Worm (Caenorhabditis elegans): ENCODE measurements around the gene clp-2.

Gene clp-2

DNA sequence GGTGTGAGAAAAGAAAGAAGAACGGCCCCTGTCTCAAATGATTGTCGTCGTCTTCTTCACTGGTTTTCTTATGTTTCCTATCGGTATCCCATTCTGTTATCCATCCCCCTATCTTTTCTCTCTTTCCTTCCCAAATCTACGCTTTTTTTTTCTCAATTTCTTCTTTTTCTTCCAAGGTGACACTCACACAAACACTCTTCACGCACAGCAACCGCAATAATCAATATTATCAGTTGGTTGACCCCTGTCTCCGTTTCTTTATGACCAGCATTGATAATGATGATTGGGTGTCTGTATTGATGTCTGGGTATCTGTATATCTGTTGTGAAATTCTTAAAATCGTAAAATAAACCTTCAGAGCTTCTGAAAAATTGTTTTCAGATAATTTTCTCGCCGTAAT lies 37.0 kb upstream of the clp-2 start:
- TF ChIP-seq elt-2 (tag; optimal IDR thresholded peaks at IDR 0.05) (peak; percentile 27), pros-1 (tag; optimal IDR thresholded peaks at IDR 0.05) (no peak)

DNA sequence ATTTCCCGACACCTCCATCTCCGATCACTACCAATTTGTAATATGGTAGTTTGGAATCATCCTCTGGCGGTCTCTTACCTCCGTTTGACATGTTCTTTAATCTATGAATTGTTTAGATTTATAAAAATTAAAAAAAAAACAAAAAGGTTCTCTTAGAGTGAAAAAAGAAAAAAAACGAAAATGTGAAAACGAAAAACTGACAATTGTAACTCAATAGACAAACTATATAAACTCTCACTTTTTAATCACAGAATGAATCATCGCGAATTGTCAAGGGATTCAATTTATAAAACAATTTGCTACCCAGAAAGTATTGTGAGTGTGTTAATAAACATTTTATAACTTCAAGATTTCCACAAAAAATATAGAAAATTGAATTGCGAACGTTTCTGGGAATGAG lies 36.1 kb upstream of the clp-2 start, which contains the start of gene ras-2:
TSS of gene ras-2 (minus strand) at position 101 of the 400 bp plus-strand sequence.
- TF ChIP-seq pha-4 (tag; optimal IDR thresholded peaks at IDR 0.05): no peak
- no peak for TF ChIP-seq syd-9 (tag; optimal IDR thresholded peaks at IDR 0.05)

DNA sequence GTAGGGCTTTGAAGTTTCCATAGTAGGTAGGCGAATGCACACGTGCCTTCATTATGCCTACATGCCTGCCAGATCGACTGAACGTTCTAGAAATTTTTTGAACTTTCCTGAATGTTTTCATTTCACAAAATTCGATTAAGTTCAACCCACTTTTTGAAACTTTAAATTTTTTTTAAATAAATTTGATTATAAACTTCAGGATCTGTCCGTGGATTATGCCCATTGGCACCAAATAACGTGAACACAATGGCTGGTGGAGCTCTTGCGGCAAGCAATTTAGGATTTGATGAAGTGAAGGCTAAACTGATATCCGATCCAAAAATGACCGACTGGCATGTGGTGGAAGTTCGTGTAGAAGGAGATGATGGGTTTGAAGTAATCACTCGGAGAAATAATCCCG lies 31.6 kb upstream of the clp-2 start, which contains the start of gene F17C8.7:
TSS of gene F17C8.7 (plus strand) at position 301 of the 400 bp plus-strand sequence.
- TF ChIP-seq pha-4 (tag; optimal IDR thresholded peaks at IDR 0.05): no peak
- TF ChIP-seq elt-2 (tag; optimal IDR thresholded peaks at IDR 0.05): no peak
- TF ChIP-seq dmd-4 (tag; optimal IDR thresholded peaks at IDR 0.05; ENCODE audit: borderline replicate concordance): no peak
- no peak for TF ChIP-seq C38D4.7 (GFP tag; optimal IDR thresholded peaks at IDR 0.05)
- TF ChIP-seq che-1 (tag; optimal IDR thresholded peaks at IDR 0.05): no peak
- TF ChIP-seq elt-4 (tag; optimal IDR thresholded peaks at IDR 0.05): no peak
- TF ChIP-seq ahr-1 (tag; optimal IDR thresholded peaks at IDR 0.05): no peak
- TF ChIP-seq gmeb-2 (tag; optimal IDR thresholded peaks at IDR 0.05): no peak
- TF ChIP-seq T23F11.4 (GFP tag; optimal IDR thresholded peaks at IDR 0.05): no peak
- no peak for TF ChIP-seq unc-42 (tag; optimal IDR thresholded peaks at IDR 0.05)
- no peak for TF ChIP-seq Y22D7AL.16 (tag; optimal IDR thresholded peaks at IDR 0.05)
- no peak for TF ChIP-seq ref-2 (tag; optimal IDR thresholded peaks at IDR 0.05)
- TF ChIP-seq ceh-18 (tag; optimal IDR thresholded peaks at IDR 0.05): no peak
- TF ChIP-seq tbx-7 (tag; optimal IDR thresholded peaks at IDR 0.05): no peak
- TF ChIP-seq odd-2 (tag; optimal IDR thresholded peaks at IDR 0.05): no peak
- TF ChIP-seq ceh-30 (tag; optimal IDR thresholded peaks at IDR 0.05): no peak
- no peak for TF ChIP-seq pqm-1 (tag; optimal IDR thresholded peaks at IDR 0.05)
- TF ChIP-seq ceh-9 (tag; optimal IDR thresholded peaks at IDR 0.05): no peak

DNA sequence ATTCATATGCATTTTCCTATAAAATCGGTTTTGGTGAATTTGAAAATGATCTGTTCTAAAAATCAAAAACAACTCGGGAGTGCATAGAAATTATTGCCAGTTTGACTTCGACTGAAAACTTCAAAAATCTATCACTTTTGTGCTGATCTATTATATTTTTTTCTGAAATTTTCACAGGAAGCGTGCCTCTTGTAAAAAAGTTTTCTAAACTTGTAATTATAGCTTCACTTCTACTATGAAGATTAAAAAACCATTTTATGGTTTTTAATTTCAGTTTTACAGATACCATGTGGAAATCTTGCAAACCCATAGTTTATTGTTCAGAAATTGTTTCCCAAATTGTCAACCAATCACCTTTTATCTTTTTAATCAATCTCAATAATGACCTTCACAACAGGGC lies 30.2 kb upstream of the clp-2 start, which contains the start of gene F17C8.9:
TSS of gene F17C8.9 (plus strand) at position 301 of the 400 bp plus-strand sequence.
- TF ChIP-seq rnt-1 (tag; optimal IDR thresholded peaks at IDR 0.05) (no peak), hlh-8 (tag; optimal IDR thresholded peaks at IDR 0.05) (no peak), T23F11.4 (GFP tag; optimal IDR thresholded peaks at IDR 0.05) (no peak), ets-4 (tag; optimal IDR thresholded peaks at IDR 0.05) (no peak), madf-2 (tag; optimal IDR thresholded peaks at IDR 0.05) (no peak), hlh-30 (tag; optimal IDR thresholded peaks at IDR 0.05; ENCODE audit: insufficient read depth) (no peak), hlh-6 (tag; optimal IDR thresholded peaks at IDR 0.05) (no peak), hlh-13 (GFP tag; optimal IDR thresholded peaks at IDR 0.05) (no peak)

DNA sequence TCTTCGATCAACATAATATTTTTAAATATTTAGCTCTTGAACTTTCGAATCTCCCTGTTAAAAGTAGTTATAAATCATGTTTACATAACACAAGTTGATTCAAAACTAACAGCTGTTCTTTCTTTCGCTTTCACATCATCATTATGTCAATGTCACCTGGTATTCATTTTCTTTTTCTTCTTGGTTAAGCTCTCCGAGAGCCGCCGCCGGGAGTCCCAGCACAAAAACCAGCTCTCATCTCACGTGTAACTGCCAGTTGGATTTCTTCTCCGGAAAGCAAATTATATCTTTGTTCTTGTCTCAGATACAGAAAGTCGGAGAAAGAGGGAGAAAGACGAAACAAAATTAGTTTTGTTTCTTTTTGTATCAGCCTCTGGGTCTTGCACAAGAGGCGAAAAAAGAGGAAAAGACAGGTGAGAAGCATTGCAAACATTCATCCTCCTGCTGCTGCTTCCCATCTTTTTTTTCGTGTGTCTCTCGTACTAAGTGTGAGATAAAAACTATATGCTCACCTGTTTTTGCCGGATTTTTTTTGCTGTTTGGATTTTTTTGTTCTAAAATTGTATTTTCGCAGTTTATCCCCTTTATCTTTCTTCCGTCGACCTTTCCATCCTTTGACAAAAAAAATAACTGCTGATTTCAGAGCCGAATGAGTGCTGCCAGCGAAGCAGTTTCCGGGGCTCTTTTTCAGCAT lies 27.6 kb upstream of the clp-2 start, which contains the start of gene F17C8.3:
TSS of gene F17C8.3 (plus strand) at position 644 of the 694 bp plus-strand sequence.
- no peak for TF ChIP-seq dve-1 (tag; optimal IDR thresholded peaks at IDR 0.05)
- TF ChIP-seq ceh-6 (GFP tag; optimal IDR thresholded peaks at IDR 0.05): no peak
- TF ChIP-seq ceh-19 (GFP tag; optimal IDR thresholded peaks at IDR 0.05): no peak
- TF ChIP-seq ceh-18 (tag; optimal IDR thresholded peaks at IDR 0.05): peak; percentile 69
- TF ChIP-seq ceh-9 (tag; optimal IDR thresholded peaks at IDR 0.05): no peak

DNA sequence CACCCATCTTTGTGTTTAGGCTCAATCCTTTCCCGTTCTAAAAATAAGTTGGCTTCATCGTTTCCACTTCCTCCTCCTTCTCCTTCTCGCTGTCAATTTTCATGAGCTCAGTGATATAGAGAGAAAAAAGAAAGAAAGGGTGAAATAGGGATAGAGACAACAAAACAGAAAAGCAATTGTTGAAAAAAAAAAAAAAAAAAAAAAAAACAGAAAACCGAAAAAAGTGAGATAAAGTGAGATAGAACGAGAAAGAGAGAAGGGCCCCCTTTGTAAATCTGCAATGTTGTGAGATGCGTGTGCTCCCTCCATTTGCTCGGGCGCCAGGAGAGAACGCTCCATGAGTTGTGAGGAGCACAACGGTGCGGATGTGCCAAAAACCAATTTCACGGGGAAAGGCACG lies 20.1 kb upstream of the clp-2 start:
- TF ChIP-seq unc-42 (tag; optimal IDR thresholded peaks at IDR 0.05): peak; percentile 17
- TF ChIP-seq hlh-8 (tag; optimal IDR thresholded peaks at IDR 0.05): no peak
- TF ChIP-seq rnt-1 (tag; optimal IDR thresholded peaks at IDR 0.05): no peak
- TF ChIP-seq ceh-22 (tag; optimal IDR thresholded peaks at IDR 0.05): no peak
- no peak for TF ChIP-seq sox-4 (tag; optimal IDR thresholded peaks at IDR 0.05)
- no peak for TF ChIP-seq ceh-9 (tag; optimal IDR thresholded peaks at IDR 0.05)
- no peak for TF ChIP-seq dve-1 (tag; optimal IDR thresholded peaks at IDR 0.05)
- no peak for TF ChIP-seq madf-2 (tag; optimal IDR thresholded peaks at IDR 0.05)
- peak; percentile 14 for TF ChIP-seq ceh-18 (tag; optimal IDR thresholded peaks at IDR 0.05)
- no peak for TF ChIP-seq T23F11.4 (GFP tag; optimal IDR thresholded peaks at IDR 0.05)
- TF ChIP-seq mec-3 (tag; optimal IDR thresholded peaks at IDR 0.05; ENCODE audit: borderline replicate concordance): no peak

All from whole organism, late embryonic.